Fruit fly (Drosophila melanogaster) whole organism: Measurements from ENCODE around the gene CG13005.

Source experiments
- CG8478 ChIP-seq: fragments of >200 bp; optimal IDR thresholded peaks from 2 replicates; lab custom pipeline; 2018; ENCODE audit warnings: inconsistent platforms
- pan ChIP-seq: fragments of >200 bp; optimal IDR thresholded peaks from 2 replicates; lab custom pipeline; 2017
- psq ChIP-seq: fragments of >200 bp; optimal IDR thresholded peaks from 2 replicates; lab custom pipeline; 2017
- usp ChIP-seq: fragments of >200 bp; optimal IDR thresholded peaks from 2 replicates; lab custom pipeline; 2017; ENCODE audit warnings: missing biosample characterization, missing genetic modification characterization, mixed read lengths

DNA sequence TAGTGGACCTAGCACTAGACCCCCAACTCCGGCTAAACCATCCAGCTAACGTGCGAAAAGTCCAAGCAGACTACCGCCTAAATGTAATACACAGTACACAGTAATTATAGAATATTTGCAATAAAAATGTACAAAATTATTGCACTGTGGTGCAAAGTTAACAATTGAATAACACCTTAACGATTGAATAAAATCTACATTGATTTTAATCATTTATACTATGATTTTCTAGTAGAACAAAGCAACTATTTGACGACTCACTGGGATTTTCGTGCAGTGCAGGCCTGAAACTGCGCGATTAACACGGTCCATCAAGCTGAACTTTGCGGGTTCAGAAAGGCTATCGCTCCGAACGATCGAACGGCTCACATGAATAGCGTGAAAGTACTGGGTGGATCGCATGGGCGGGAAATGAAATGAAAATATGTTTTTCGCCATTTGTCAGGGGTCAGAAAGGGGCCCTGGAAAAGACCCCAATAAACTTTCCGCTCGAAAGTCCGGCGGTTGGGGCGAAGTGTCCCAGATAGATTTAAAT is 25.2 kb upstream of the CG13005 start:
- no peak for TF ChIP-seq pan (lab: Kevin White, UChicago)
- no peak for TF ChIP-seq psq (lab: Kevin White, UChicago)
- TF ChIP-seq CG8478 (lab: Kevin White, UChicago): no peak
- no peak for TF ChIP-seq usp (GFP tag; lab: Kevin White, UChicago)
